Worm (Caenorhabditis elegans): ENCODE data around the gene pigk-1.

DNA sequence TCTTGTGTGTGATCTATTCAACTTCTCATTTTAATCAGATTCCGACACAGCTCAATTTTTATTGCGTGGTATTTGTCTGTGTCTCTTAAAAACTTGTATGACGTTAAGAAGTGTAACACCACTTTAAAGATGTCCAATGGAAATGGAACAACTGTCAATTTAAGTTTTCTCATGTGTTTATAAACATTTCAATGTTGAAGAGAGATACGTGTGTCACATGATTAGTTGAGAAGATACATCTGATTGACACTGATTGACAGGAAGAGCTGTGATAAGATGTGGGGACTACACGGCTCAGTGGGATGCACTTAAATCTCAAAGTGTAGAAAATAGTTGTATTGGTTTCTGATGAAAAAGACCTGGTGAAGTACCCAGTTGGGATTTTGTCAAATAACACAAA is 41.5 kb downstream of the pigk-1 start:
- no peak for TF ChIP-seq php-3 (GFP tag; IDR thresholded peaks at IDR 0.05)
- TF ChIP-seq mes-2 (tag; optimal IDR thresholded peaks at IDR 0.05; ENCODE audit: poor library complexity, severe bottlenecking): no peak
- TF ChIP-seq spr-1 (tag; optimal IDR thresholded peaks at IDR 0.05): no peak
- TF ChIP-seq F37D6.2 (tag; optimal IDR thresholded peaks at IDR 0.05): no peak
